Fruit fly (Drosophila melanogaster) S2 (cell line): Measurements from ENCODE around the gene Hacd1.

Experiments
- CG8478 ChIP-seq: fragments of >200 bp; optimal IDR thresholded peaks from 2 replicates; lab custom pipeline; 2018
- CTCF ChIP-seq, 2 experiments: fragments of >200 bp; optimal IDR thresholded peaks; 2 replicates each; lab custom pipeline; 2018

DNA sequence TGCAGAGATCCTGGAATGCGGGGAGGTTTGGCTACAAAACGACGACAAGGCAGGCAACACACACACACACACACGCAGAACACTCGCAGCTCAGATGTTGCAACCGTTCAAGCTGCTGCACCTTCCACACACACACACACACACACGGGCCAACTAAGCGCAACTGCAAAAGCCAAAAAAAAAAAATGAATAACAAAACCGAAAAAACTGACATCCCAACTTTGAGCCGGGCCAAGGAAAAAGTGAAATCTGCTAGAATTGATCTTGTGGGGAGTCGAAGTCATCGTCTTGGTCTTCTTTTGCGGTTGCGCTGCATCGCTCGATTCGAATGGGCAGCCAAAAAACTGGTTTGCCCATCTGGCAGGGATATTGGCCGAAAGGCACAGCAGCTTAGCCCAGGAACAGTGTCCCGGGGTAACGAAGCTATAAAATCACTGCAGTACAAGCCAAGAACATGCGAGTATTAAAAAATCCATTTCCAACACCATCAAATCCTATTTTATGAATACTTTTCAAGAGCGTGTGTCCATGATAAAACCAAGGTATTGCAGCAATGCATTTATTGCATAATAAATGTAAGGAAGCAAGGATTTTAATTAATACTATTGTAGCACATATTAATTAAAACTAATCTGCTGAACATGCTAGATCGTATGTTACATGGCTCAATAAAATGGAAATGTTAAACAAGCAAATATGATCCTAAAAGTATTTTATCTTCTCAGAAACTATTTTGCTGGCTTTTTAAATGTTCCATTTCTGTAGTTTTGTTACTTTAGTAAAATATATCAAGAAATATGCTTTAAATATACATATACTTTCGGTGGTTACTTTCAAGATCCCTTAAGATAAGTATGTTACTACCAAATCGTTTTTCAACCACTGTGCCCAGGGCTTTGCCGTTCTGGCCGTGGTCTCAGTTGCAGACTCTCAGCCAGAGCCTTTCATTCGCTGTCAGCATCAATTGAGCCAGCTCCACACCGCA is 36.2 kb downstream of the Hacd1 start:
- TF ChIP-seq CG8478 (lab: Kevin White, UChicago) (no peak), CTCF (optimal IDR thresholded peaks at IDR 0.05; lab: Kevin White, UChicago) (no peak)
